Fruit fly (Drosophila melanogaster) whole organism, embryonic: ENCODE results near the gene CG7362.

Experiments used
- C15 ChIP-seq: fragments of 200-800 bp; sonication (Bioruptor generic); IDR thresholded peaks from 3 replicates; pipeline ENCODE4 v1.3.6; 2022; ENCODE audit warnings: missing biosample characterization, missing genetic modification characterization
- CG12104 ChIP-seq: fragments of 200-800 bp; sonication (Bioruptor generic); optimal IDR thresholded peaks from 3 replicates; lab custom pipeline; 2016; ENCODE audit warnings: missing biosample characterization, missing genetic modification characterization
- CG13775 ChIP-seq: fragments of 200-800 bp; sonication (Bioruptor generic); optimal IDR thresholded peaks from 3 replicates; lab custom pipeline; 2017; ENCODE audit warnings: missing biosample characterization, mild to moderate bottlenecking, missing genetic modification characterization
- CG15269 ChIP-seq: fragments of 200-800 bp; sonication (Bioruptor generic); optimal IDR thresholded peaks from 2 replicates; lab custom pipeline; 2018; ENCODE audit warnings: missing biosample characterization, mild to moderate bottlenecking, missing genetic modification characterization, moderate library complexity
- CG16815 ChIP-seq: fragments of 200-800 bp; sonication (Bioruptor generic); optimal IDR thresholded peaks from 3 replicates; lab custom pipeline; 2017; ENCODE audit warnings: missing biosample characterization, mild to moderate bottlenecking, missing genetic modification characterization
- CG17361 ChIP-seq: fragments of 200-800 bp; sonication (Bioruptor generic); IDR thresholded peaks from 3 replicates; pipeline ENCODE4 v1.3.6; 2022; ENCODE audit warnings: missing biosample characterization, missing genetic modification characterization
- CG17802 ChIP-seq: fragments of 200-800 bp; sonication (Bioruptor generic); optimal IDR thresholded peaks from 2 replicates; lab custom pipeline; 2018; ENCODE audit warnings: missing biosample characterization, mild to moderate bottlenecking, missing genetic modification characterization, moderate library complexity
- CG2202 ChIP-seq: fragments of 200-800 bp; sonication (Bioruptor generic); optimal IDR thresholded peaks from 2 replicates; lab custom pipeline; 2018; ENCODE audit warnings: missing biosample characterization, mild to moderate bottlenecking, missing genetic modification characterization
- CG4282 ChIP-seq: fragments of 200-800 bp; sonication (Bioruptor generic); optimal IDR thresholded peaks from 2 replicates; lab custom pipeline; 2016; ENCODE audit warnings: missing biosample characterization, missing genetic modification characterization
- CG4617 ChIP-seq: fragments of 200-800 bp; sonication (Bioruptor generic); optimal IDR thresholded peaks from 3 replicates; lab custom pipeline; 2016; ENCODE audit warnings: missing biosample characterization, missing genetic modification characterization, borderline replicate concordance
- CG6854 ChIP-seq: fragments of 200-800 bp; sonication (Bioruptor generic); optimal IDR thresholded peaks from 3 replicates; lab custom pipeline; 2017; ENCODE audit warnings: missing biosample characterization, mild to moderate bottlenecking, missing genetic modification characterization
- CG7271 ChIP-seq: fragments of 200-800 bp; sonication (Bioruptor generic); optimal IDR thresholded peaks from 2 replicates; lab custom pipeline; 2018; ENCODE audit warnings: missing biosample characterization, mild to moderate bottlenecking, missing genetic modification characterization, moderate library complexity
- CG7372 ChIP-seq: fragments of 200-800 bp; sonication (Bioruptor generic); IDR thresholded peaks from 2 replicates; pipeline ENCODE4 v1.3.6; 2022; ENCODE audit warnings: missing biosample characterization, missing genetic modification characterization
- CG9817 ChIP-seq: fragments of 200-800 bp; sonication (Bioruptor generic); optimal IDR thresholded peaks from 2 replicates; lab custom pipeline; 2018; ENCODE audit warnings: missing biosample characterization, mild to moderate bottlenecking, missing genetic modification characterization, moderate library complexity
- CG9876 ChIP-seq: fragments of 200-800 bp; sonication (Bioruptor generic); optimal IDR thresholded peaks from 2 replicates; lab custom pipeline; 2016; ENCODE audit warnings: missing biosample characterization, missing genetic modification characterization
- CTCF ChIP-seq: fragments of 200-800 bp; sonication (Bioruptor generic); optimal IDR thresholded peaks from 2 replicates; lab custom pipeline; 2017; ENCODE audit warnings: missing biosample characterization, mild to moderate bottlenecking, missing genetic modification characterization, moderate library complexity
- CkIIα-i1 ChIP-seq: fragments of 200-800 bp; sonication (Bioruptor generic); IDR thresholded peaks from 2 replicates; pipeline ENCODE4 v1.3.6; 2022; ENCODE audit warnings: missing biosample characterization, missing genetic modification characterization
- D19A ChIP-seq: fragments of 200-800 bp; optimal IDR thresholded peaks from 3 replicates; lab custom pipeline; 2019; ENCODE audit warnings: missing biosample characterization, mild to moderate bottlenecking, missing genetic modification characterization, moderate library complexity
- Dek ChIP-seq: fragments of 200-800 bp; sonication (Bioruptor generic); optimal IDR thresholded peaks from 3 replicates; lab custom pipeline; 2019; ENCODE audit warnings: missing biosample characterization, mild to moderate bottlenecking, missing genetic modification characterization, moderate library complexity
- Dfd ChIP-seq, 2 experiments: fragments of >200 bp; optimal IDR thresholded peaks; 2 replicates each; lab custom pipeline; 2017; ENCODE audit warnings: missing biosample characterization in 2 of 2, missing genetic modification characterization in 2 of 2
- Doc2 ChIP-seq: fragments of 200-800 bp; sonication (Bioruptor generic); IDR thresholded peaks from 2 replicates; pipeline ENCODE4 v1.3.6; 2022; ENCODE audit warnings: missing biosample characterization, missing genetic modification characterization
- Doc3 ChIP-seq: fragments of 200-800 bp; sonication (Bioruptor generic); IDR thresholded peaks from 3 replicates; pipeline ENCODE4 v1.3.6; 2022; ENCODE audit warnings: missing biosample characterization, missing genetic modification characterization; ENCODE audit not compliant: partially characterized antibody
- Drgx ChIP-seq: fragments of 200-800 bp; sonication (Bioruptor generic); IDR thresholded peaks from 2 replicates; pipeline ENCODE4 v1.3.6; 2022; ENCODE audit warnings: missing biosample characterization, missing genetic modification characterization
- HHEX ChIP-seq: fragments of 200-800 bp; sonication (Bioruptor generic); optimal IDR thresholded peaks from 3 replicates; lab custom pipeline; 2017; ENCODE audit warnings: missing biosample characterization, mild to moderate bottlenecking, missing genetic modification characterization, missing genetic modification reagents
- Hr78 ChIP-seq, 2 experiments: fragments of 200-800 bp in 1 of 2; fragments of >200 bp in 1 of 2; sonication (Bioruptor generic) in 1 of 2; optimal IDR thresholded peaks; 2 replicates each; lab custom pipeline; 2017 to 2019; ENCODE audit warnings: missing biosample characterization in 2 of 2, missing genetic modification characterization in 2 of 2, mild to moderate bottlenecking in 1 of 2, moderate library complexity in 1 of 2
- Max ChIP-seq: fragments of 200-800 bp; sonication (Bioruptor generic); optimal IDR thresholded peaks from 2 replicates; lab custom pipeline; 2016; ENCODE audit warnings: missing biosample characterization, mild to moderate bottlenecking, missing genetic modification characterization
- PHDP ChIP-seq: fragments of 200-800 bp; sonication (Bioruptor generic); optimal IDR thresholded peaks from 3 replicates; lab custom pipeline; 2018; ENCODE audit warnings: missing biosample characterization, mild to moderate bottlenecking, missing genetic modification characterization, moderate library complexity
- Pdp1 ChIP-seq, 2 experiments: fragments of 200-800 bp; sonication (Bioruptor generic); optimal IDR thresholded peaks; 3 replicates each; lab custom pipeline; 2016; ENCODE audit warnings: missing biosample characterization in 2 of 2, missing genetic modification characterization in 2 of 2, mild to moderate bottlenecking in 1 of 2, moderate library complexity in 1 of 2
- Sox100B ChIP-seq: fragments of 200-800 bp; sonication (Bioruptor generic); optimal IDR thresholded peaks from 3 replicates; lab custom pipeline; 2018; ENCODE audit warnings: missing biosample characterization, mild to moderate bottlenecking, missing genetic modification characterization
- Stat92E ChIP-seq, 3 experiments: fragments of >200 bp in 2 of 3; fragments of 200-800 bp in 1 of 3; sonication (Bioruptor generic) in 1 of 3; optimal IDR thresholded peaks; 2 replicates each; lab custom pipeline; 2017 to 2019; ENCODE audit warnings: missing biosample characterization in 3 of 3, missing genetic modification characterization in 3 of 3, mild to moderate bottlenecking in 1 of 3, moderate library complexity in 1 of 3
- YL-1 ChIP-seq: fragments of 200-800 bp; sonication (Bioruptor generic); optimal IDR thresholded peaks from 3 replicates; lab custom pipeline; 2017; ENCODE audit warnings: missing biosample characterization, mild to moderate bottlenecking, missing genetic modification characterization
- ap ChIP-seq: fragments of 200-800 bp; sonication (Bioruptor generic); IDR thresholded peaks from 2 replicates; pipeline ENCODE4 v1.3.6; 2022; ENCODE audit warnings: missing biosample characterization, missing genetic modification characterization
- bigmax ChIP-seq: fragments of 200-800 bp; sonication (Bioruptor generic); optimal IDR thresholded peaks from 2 replicates; lab custom pipeline; 2018; ENCODE audit warnings: missing biosample characterization, mild to moderate bottlenecking, missing genetic modification characterization
- btn ChIP-seq: fragments of 200-800 bp; sonication (Bioruptor generic); optimal IDR thresholded peaks from 2 replicates; lab custom pipeline; 2016; ENCODE audit warnings: missing biosample characterization, missing genetic modification characterization
- cas ChIP-seq: fragments of 200-800 bp; sonication (Bioruptor generic); IDR thresholded peaks from 2 replicates; pipeline ENCODE4 v1.3.6; 2022; ENCODE audit warnings: missing biosample characterization, missing genetic modification characterization
- chif ChIP-seq, 2 experiments: fragments of 200-800 bp; sonication (Bioruptor generic); optimal IDR thresholded peaks; 3 replicates each; lab custom pipeline; 2016; ENCODE audit warnings: missing biosample characterization in 2 of 2, missing genetic modification characterization in 2 of 2
- dan ChIP-seq: fragments of 200-800 bp; sonication (Bioruptor generic); IDR thresholded peaks from 2 replicates; pipeline ENCODE4 v1.3.6; 2022; ENCODE audit warnings: missing biosample characterization, missing genetic modification characterization
- eve ChIP-seq, 2 experiments: fragments of >200 bp; optimal IDR thresholded peaks; 2 replicates each; lab custom pipeline; 2017; ENCODE audit warnings: missing biosample characterization in 2 of 2, missing genetic modification characterization in 2 of 2
- exex ChIP-seq: fragments of 200-800 bp; sonication (Bioruptor generic); optimal IDR thresholded peaks from 4 replicates; lab custom pipeline; 2018; ENCODE audit warnings: missing biosample characterization, mild to moderate bottlenecking, missing genetic modification characterization, moderate library complexity
- fd64A ChIP-seq: fragments of 200-800 bp; sonication (Bioruptor generic); optimal IDR thresholded peaks from 3 replicates; lab custom pipeline; 2018; ENCODE audit warnings: missing biosample characterization, mild to moderate bottlenecking, missing genetic modification characterization
- klu ChIP-seq: fragments of 200-800 bp; sonication (Bioruptor generic); IDR thresholded peaks from 2 replicates; pipeline ENCODE4 v1.3.6; 2022; ENCODE audit warnings: missing biosample characterization, missing genetic modification characterization
- pfk ChIP-seq: fragments of 200-800 bp; sonication (Bioruptor generic); optimal IDR thresholded peaks from 2 replicates; lab custom pipeline; 2018; ENCODE audit warnings: missing biosample characterization, mild to moderate bottlenecking, missing genetic modification characterization, moderate library complexity
- phol ChIP-seq: fragments of 200-800 bp; sonication (Bioruptor generic); optimal IDR thresholded peaks from 3 replicates; lab custom pipeline; 2018; ENCODE audit warnings: missing biosample characterization, mild to moderate bottlenecking, missing genetic modification characterization, moderate library complexity
- schlank ChIP-seq: fragments of 200-800 bp; sonication (Bioruptor generic); optimal IDR thresholded peaks from 2 replicates; lab custom pipeline; 2018; ENCODE audit warnings: missing biosample characterization, mild to moderate bottlenecking, missing genetic modification characterization
- scrt ChIP-seq: fragments of 200-800 bp; sonication (Bioruptor generic); optimal IDR thresholded peaks from 2 replicates; lab custom pipeline; 2018; ENCODE audit warnings: missing biosample characterization, mild to moderate bottlenecking, missing genetic modification characterization, moderate library complexity
- sd ChIP-seq: fragments of 200-800 bp; sonication (Bioruptor generic); optimal IDR thresholded peaks from 3 replicates; lab custom pipeline; 2018; ENCODE audit warnings: missing biosample characterization, mild to moderate bottlenecking, missing genetic modification characterization, moderate library complexity
- sisA ChIP-seq: fragments of 200-800 bp; sonication (Bioruptor generic); IDR thresholded peaks from 2 replicates; pipeline ENCODE4 v1.3.6; 2022; ENCODE audit warnings: missing biosample characterization, missing genetic modification characterization
- sr ChIP-seq: fragments of 200-800 bp; sonication (Bioruptor generic); IDR thresholded peaks from 3 replicates; pipeline ENCODE4 v1.3.6; 2022; ENCODE audit warnings: missing biosample characterization, missing genetic modification characterization
- stc ChIP-seq: fragments of 200-800 bp; sonication (Bioruptor generic); IDR thresholded peaks from 2 replicates; pipeline ENCODE4 v1.3.6; 2022; ENCODE audit warnings: missing biosample characterization, missing genetic modification characterization
- tgo ChIP-seq: fragments of 200-800 bp; sonication (Bioruptor generic); IDR thresholded peaks from 3 replicates; pipeline ENCODE4 v1.3.6; 2022; ENCODE audit warnings: missing biosample characterization, missing genetic modification characterization
- ttk ChIP-seq: fragments of 200-800 bp; sonication (Bioruptor generic); IDR thresholded peaks from 2 replicates; pipeline ENCODE4 v2.1.2; 2022; ENCODE audit warnings: missing biosample characterization, missing genetic modification characterization
- zen2 ChIP-seq: fragments of 200-800 bp; sonication (Bioruptor generic); IDR thresholded peaks from 3 replicates; pipeline ENCODE4 v1.3.6; 2022; ENCODE audit warnings: missing biosample characterization, missing genetic modification characterization; ENCODE audit not compliant: partially characterized antibody

The CG7362 gene

DNA sequence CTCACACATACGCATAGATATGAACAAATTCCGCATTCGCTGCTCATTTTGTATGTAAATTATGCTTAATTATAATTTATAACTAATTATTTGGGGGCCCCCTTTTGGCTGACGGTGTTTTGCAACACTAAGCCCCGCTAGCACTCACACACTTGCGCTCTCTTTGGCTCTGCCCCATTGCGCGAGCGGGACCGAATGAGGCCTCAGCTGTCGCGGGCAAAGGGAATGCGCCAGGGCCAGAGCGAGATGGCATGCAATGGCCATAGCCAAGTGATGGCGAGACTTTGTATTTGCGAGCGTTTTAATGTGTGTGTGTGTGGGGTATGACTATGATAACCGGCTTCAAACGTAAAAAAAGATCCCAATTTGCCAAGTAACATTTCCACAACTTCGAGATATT lies 15.2 kb downstream of the CG7362 start (continued):
- TF ChIP-seq Hr78 (GFP tag; optimal IDR thresholded peaks at IDR 0.05; lab: Kevin White, UChicago) (no peak), CG9876 (no peak), HHEX (GFP tag; lab: Kevin White, UChicago) (no peak), Max (no peak), btn (GFP tag; lab: Kevin White, UChicago) (no peak), CG16815 (no peak), CG4282 (GFP tag; lab: Kevin White, UChicago) (no peak), dan (GFP tag; lab: Robert Waterston, UW) (no peak), exex (peak; percentile 70), sd (peak; percentile 91), Stat92E (GFP tag; optimal IDR thresholded peaks at IDR 0.05; lab: Kevin White, UChicago) (peak in 1 of 3 experiments; percentile 19), bigmax (GFP tag; lab: Kevin White, UChicago) (no peak), sisA (GFP tag; lab: Robert Waterston, UW) (peak; percentile 34), ttk (no peak), CG6854 (GFP tag; lab: Kevin White, UChicago) (no peak), sr (no peak), phol (tag; lab: Kevin White, UChicago) (peak; percentile 27), CG2202 (tag; lab: Kevin White, UChicago) (no peak), pfk (GFP tag; lab: Kevin White, UChicago) (peak; percentile 59), Doc3 (GFP tag; lab: Robert Waterston, UW) (no peak), CG12104 (GFP tag; lab: Kevin White, UChicago) (no peak), CG7271 (tag; lab: Kevin White, UChicago) (no peak), D19A (no peak), zen2 (GFP tag; lab: Robert Waterston, UW) (no peak), Doc2 (GFP tag; lab: Robert Waterston, UW) (no peak), chif (GFP tag; optimal IDR thresholded peaks at IDR 0.05; lab: Kevin White, UChicago) (no peak), stc (GFP tag; lab: Robert Waterston, UW) (no peak), C15 (GFP tag; lab: Robert Waterston, UW) (no peak), CG9817 (tag; lab: Kevin White, UChicago) (no peak), CG4617 (GFP tag; lab: Kevin White, UChicago) (no peak), fd64A (no peak), Pdp1 (GFP tag; optimal IDR thresholded peaks at IDR 0.05; lab: Kevin White, UChicago) (no peak), cas (GFP tag; lab: Robert Waterston, UW) (no peak), CG17361 (no peak), Dek (no peak), Sox100B (no peak), CG7372 (GFP tag; lab: Robert Waterston, UW) (no peak), Dfd (GFP tag; optimal IDR thresholded peaks at IDR 0.05; lab: Kevin White, UChicago) (no peak), schlank (tag; lab: Kevin White, UChicago) (peak; percentile 47), CkIIα-i1 (GFP tag; lab: Robert Waterston, UW) (no peak), CG15269 (no peak), scrt (no peak), eve (GFP tag; optimal IDR thresholded peaks at IDR 0.05; lab: Kevin White, UChicago) (no peak), CG17802 (tag; lab: Kevin White, UChicago) (no peak), CG13775 (GFP tag; lab: Kevin White, UChicago) (no peak), klu (GFP tag; lab: Robert Waterston, UW) (no peak), ap (GFP tag; lab: Robert Waterston, UW) (no peak), PHDP (tag; lab: Kevin White, UChicago) (no peak), tgo (no peak), Drgx (peak; percentile 62), CTCF (GFP tag; lab: Kevin White, UChicago) (no peak), YL-1 (GFP tag; lab: Kevin White, UChicago) (peak; percentile 75)
